Worm (Caenorhabditis elegans) whole organism, L4 larva: ENCODE measurements around the gene str-52.

ENCODE experiments used
- F44E2.7 ChIP-seq: fragments of 200-800 bp; sonication (Bioruptor generic); IDR thresholded peaks from 2 replicates; pipeline ENCODE4 v2.1.2; 2022; ENCODE audit warnings: missing genetic modification characterization, missing compliant biosample characterization
- T20F7.1 ChIP-seq: fragments of 200-800 bp; sonication (Bioruptor generic); optimal IDR thresholded peaks from 2 replicates; lab custom pipeline; 2018; ENCODE audit warnings: mild to moderate bottlenecking, missing genetic modification characterization, missing compliant biosample characterization
- T26A8.4 ChIP-seq: fragments of 200-800 bp; sonication (Bioruptor generic); IDR thresholded peaks from 2 replicates; pipeline ENCODE4 v1.3.6; 2022; ENCODE audit warnings: missing genetic modification characterization, missing compliant biosample characterization
- Y75B8A.6 ChIP-seq: fragments of 200-800 bp; sonication (Bioruptor generic); IDR thresholded peaks from 2 replicates; pipeline ENCODE4 v1.3.6; 2022; ENCODE audit warnings: missing genetic modification reagents, missing genetic modification characterization, missing compliant biosample characterization
- ZK337.2 ChIP-seq: fragments of 200-800 bp; sonication (Bioruptor generic); IDR thresholded peaks from 2 replicates; pipeline ENCODE4 v1.3.6; 2022; ENCODE audit warnings: missing genetic modification reagents, missing genetic modification characterization, missing compliant biosample characterization
- aha-1 ChIP-seq: fragments of 150-350 bp; peaks from one replicate; lab custom pipeline; 2014; ENCODE audit warnings: missing biosample characterization, missing genetic modification characterization
- ama-1 ChIP-seq: fragments of 150-350 bp; optimal IDR thresholded peaks from 2 replicates; lab custom pipeline; 2014; ENCODE audit warnings: inconsistent platforms, mixed read lengths
- ceh-20 ChIP-seq: fragments of 200-800 bp; sonication (Bioruptor generic); IDR thresholded peaks from 2 replicates; pipeline ENCODE4 v1.3.6; 2022; ENCODE audit warnings: missing genetic modification reagents, missing genetic modification characterization, missing compliant biosample characterization
- ceh-28 ChIP-seq: fragments of 150-350 bp; optimal IDR thresholded peaks from 2 replicates; lab custom pipeline; 2014; ENCODE audit warnings: missing biosample characterization, missing genetic modification reagents, missing genetic modification characterization
- ceh-44 ChIP-seq: fragments of 200-800 bp; sonication (Bioruptor generic); IDR thresholded peaks from 2 replicates; pipeline ENCODE4 v1.3.6; 2022; ENCODE audit warnings: missing genetic modification reagents, missing genetic modification characterization, missing compliant biosample characterization
- ceh-82 ChIP-seq: sonication (generic microtip); optimal IDR thresholded peaks from 2 replicates; lab custom pipeline; 2017; ENCODE audit warnings: missing biosample characterization, missing genetic modification characterization
- daf-16 ChIP-seq, 3 experiments: sonication (generic microtip); optimal IDR thresholded peaks; 2 replicates each; lab custom pipeline; 2016 to 2017; ENCODE audit warnings: missing genetic modification characterization in 3 of 3, missing genetic modification reagents in 3 of 3, mild to moderate bottlenecking in 2 of 3, missing compliant biosample characterization in 2 of 3, missing biosample characterization in 1 of 3, moderate library complexity in 1 of 3
- dpl-1 ChIP-seq: fragments of 150-350 bp; optimal IDR thresholded peaks from 2 replicates; lab custom pipeline; 2014; ENCODE audit warnings: missing biosample characterization, missing genetic modification reagents, missing genetic modification characterization
- duxl-1 ChIP-seq: sonication (generic microtip); optimal IDR thresholded peaks from 2 replicates; lab custom pipeline; 2016; ENCODE audit warnings: mild to moderate bottlenecking, missing genetic modification characterization, moderate library complexity, missing compliant biosample characterization; ENCODE audit not compliant: poor library complexity
- dve-1 ChIP-seq: sonication (generic microtip); optimal IDR thresholded peaks from 2 replicates; lab custom pipeline; 2017; ENCODE audit warnings: antibody characterized with exemption, mild to moderate bottlenecking, missing genetic modification characterization, missing compliant biosample characterization; ENCODE audit not compliant: insufficient read depth
- fkh-10 ChIP-seq: fragments of 150-350 bp; optimal IDR thresholded peaks from 2 replicates; lab custom pipeline; 2014; ENCODE audit warnings: missing biosample characterization, missing genetic modification reagents, missing genetic modification characterization
- fos-1 ChIP-seq: fragments of 150-350 bp; optimal IDR thresholded peaks from 2 replicates; lab custom pipeline; 2014; ENCODE audit warnings: missing biosample characterization, missing genetic modification characterization
- hif-1 ChIP-seq, 2 experiments: sonication (generic microtip); optimal IDR thresholded peaks; 2 replicates each; lab custom pipeline; 2016 to 2017; ENCODE audit warnings: missing compliant biosample characterization in 2 of 2, missing genetic modification characterization in 2 of 2, missing genetic modification reagents in 2 of 2, missing genotype in 2 of 2, mild to moderate bottlenecking in 1 of 2
- hlh-11 ChIP-seq: fragments of 200-800 bp; sonication (Bioruptor generic); optimal IDR thresholded peaks from 2 replicates; lab custom pipeline; 2018; ENCODE audit warnings: mild to moderate bottlenecking, missing genetic modification characterization, missing compliant biosample characterization
- lim-7 ChIP-seq: fragments of 200-800 bp; sonication (Bioruptor generic); IDR thresholded peaks from 2 replicates; pipeline ENCODE4 v1.3.6; 2022; ENCODE audit warnings: missing genetic modification characterization, missing compliant biosample characterization
- lin-1 ChIP-seq: fragments of 200-800 bp; sonication (Bioruptor generic); IDR thresholded peaks from 2 replicates; pipeline ENCODE4 v1.3.6; 2022; ENCODE audit warnings: missing genetic modification reagents, missing genetic modification characterization, missing compliant biosample characterization
- lir-3 ChIP-seq: sonication (generic microtip); optimal IDR thresholded peaks from 2 replicates; lab custom pipeline; 2016; ENCODE audit warnings: mild to moderate bottlenecking, missing genetic modification characterization, missing compliant biosample characterization
- lsy-2 ChIP-seq, 2 experiments: fragments of 150-350 bp in 1 of 2; sonication (generic microtip) in 1 of 2; optimal IDR thresholded peaks; 2 replicates each; lab custom pipeline; 2014 to 2017; ENCODE audit warnings: missing biosample characterization in 2 of 2, missing genetic modification characterization in 2 of 2
- madf-5 ChIP-seq, 2 experiments: fragments of 200-800 bp; sonication (Bioruptor generic); IDR thresholded peaks; 2 replicates each; pipeline ENCODE4 v1.3.6; 2022; ENCODE audit warnings: missing compliant biosample characterization in 2 of 2, missing genetic modification characterization in 2 of 2
- madf-9 ChIP-seq: fragments of 200-800 bp; sonication (Bioruptor generic); conservative IDR thresholded peaks from 2 replicates; pipeline ENCODE4 v1.3.6; 2022; ENCODE audit warnings: missing genetic modification reagents, missing genetic modification characterization, missing compliant biosample characterization
- mep-1 ChIP-seq: fragments of 150-350 bp; sonication (generic microtip); optimal IDR thresholded peaks from 3 replicates; lab custom pipeline; 2014; ENCODE audit warnings: missing biosample characterization, missing genetic modification characterization
- nhr-102 ChIP-seq: sonication (generic microtip); optimal IDR thresholded peaks from 2 replicates; lab custom pipeline; 2016; ENCODE audit warnings: mild to moderate bottlenecking, missing genetic modification characterization, moderate library complexity, missing compliant biosample characterization
- nhr-11 ChIP-seq: fragments of 150-350 bp; optimal IDR thresholded peaks from 2 replicates; lab custom pipeline; 2014; ENCODE audit warnings: missing biosample characterization, missing genetic modification characterization
- nhr-237 ChIP-seq: sonication (generic microtip); optimal IDR thresholded peaks from 2 replicates; lab custom pipeline; 2017; ENCODE audit warnings: missing biosample characterization, missing genetic modification characterization
- nhr-42 ChIP-seq: fragments of 200-800 bp; sonication (Bioruptor generic); IDR thresholded peaks from 2 replicates; pipeline ENCODE4 v1.3.6; 2022; ENCODE audit warnings: missing genetic modification characterization, missing compliant biosample characterization
- nhr-48 ChIP-seq: sonication (generic microtip); optimal IDR thresholded peaks from 2 replicates; lab custom pipeline; 2016; ENCODE audit warnings: mild to moderate bottlenecking, missing genetic modification characterization, missing compliant biosample characterization
- nhr-77 ChIP-seq: fragments of 150-350 bp; optimal IDR thresholded peaks from 2 replicates; lab custom pipeline; 2014; ENCODE audit warnings: missing biosample characterization, missing genetic modification characterization
- set-16 ChIP-seq: fragments of 200-800 bp; sonication (Bioruptor generic); IDR thresholded peaks from 2 replicates; pipeline ENCODE4 v1.3.6; 2022; ENCODE audit warnings: missing genetic modification reagents, missing genetic modification characterization, missing compliant biosample characterization
- skn-1 ChIP-seq: fragments of 150-350 bp; optimal IDR thresholded peaks from 2 replicates; lab custom pipeline; 2014; ENCODE audit warnings: missing biosample characterization, missing genetic modification characterization
- snpc-1.2 ChIP-seq: fragments of 200-800 bp; sonication (Bioruptor generic); IDR thresholded peaks from 2 replicates; pipeline ENCODE4 v1.3.6; 2022; ENCODE audit warnings: missing genetic modification reagents, missing genetic modification characterization, missing compliant biosample characterization
- unc-130 ChIP-seq: sonication (generic microtip); optimal IDR thresholded peaks from 2 replicates; lab custom pipeline; 2016; ENCODE audit warnings: missing genetic modification reagents, missing genetic modification characterization, missing compliant biosample characterization
- unc-39 ChIP-seq: sonication (generic microtip); optimal IDR thresholded peaks from 2 replicates; lab custom pipeline; 2017; ENCODE audit warnings: missing biosample characterization, missing genetic modification characterization
- unc-62 ChIP-seq, 3 experiments: fragments of 150-350 bp in 1 of 3; sonication (generic microtip); optimal IDR thresholded peaks in 2 of 3; peaks in 1 of 3; 1 replicate in 1 of 3; 2 replicates in 2 of 3; lab custom pipeline; 2014 to 2017; ENCODE audit warnings: missing biosample characterization in 3 of 3, missing genetic modification characterization in 3 of 3, missing genetic modification reagents in 3 of 3, missing genotype in 1 of 3
- vab-7 ChIP-seq: fragments of 200-800 bp; sonication (Bioruptor generic); IDR thresholded peaks from 2 replicates; pipeline ENCODE4 v1.3.6; 2022; ENCODE audit warnings: missing genetic modification reagents, missing genetic modification characterization, missing compliant biosample characterization
- zag-1 ChIP-seq: fragments of 150-350 bp; optimal IDR thresholded peaks from 2 replicates; lab custom pipeline; 2014; ENCODE audit warnings: missing biosample characterization, missing genetic modification characterization
- zfp-2 ChIP-seq: sonication (generic microtip); optimal IDR thresholded peaks from 2 replicates; lab custom pipeline; 2016; ENCODE audit warnings: mild to moderate bottlenecking, missing genetic modification characterization, missing compliant biosample characterization
- zip-2 ChIP-seq: fragments of 150-350 bp; optimal IDR thresholded peaks from 2 replicates; lab custom pipeline; 2014; ENCODE audit warnings: missing biosample characterization, missing genetic modification characterization
- ztf-11 ChIP-seq: fragments of 150-350 bp; optimal IDR thresholded peaks from 2 replicates; lab custom pipeline; 2014; ENCODE audit warnings: missing biosample characterization, missing genetic modification characterization

Gene str-52

ce11 chrV:2177307-2177764, 31.4 kb upstream of the str-52 start, which contains the start of gene srbc-17:
TSS of gene srbc-17 (plus strand) at chrV:2177714.
- TF ChIP-seq ceh-28 (tag; lab: Kevin White, UChicago) (no peak), unc-62 (GFP tag; optimal IDR thresholded peaks at IDR 0.05 in 1 of 2; lab: Kevin White, UChicago) (peak in 1 of 2 experiments; percentile 94), unc-62 (tag; optimal IDR thresholded peaks at IDR 0.05; lab: Kevin White, UChicago) (no peak), T26A8.4 (GFP tag; lab: Robert Waterston, UW) (no peak)

- no peak for TF ChIP-seq vab-7 (GFP tag; lab: Robert Waterston, UW)
- no peak for TF ChIP-seq nhr-48
- TF ChIP-seq lsy-2 (tag; optimal IDR thresholded peaks at IDR 0.05; lab: Kevin White, UChicago) = no peak
- no peak for TF ChIP-seq unc-130 (GFP tag; lab: Kevin White, UChicago)
- TF ChIP-seq aha-1 (tag; lab: Kevin White, UChicago) = no peak
- no peak for TF ChIP-seq ztf-11 (tag; lab: Kevin White, UChicago)
- TF ChIP-seq lim-7 (GFP tag; lab: Robert Waterston, UW) = no peak
- TF ChIP-seq Y75B8A.6 (GFP tag; lab: Robert Waterston, UW) = no peak
- no peak for TF ChIP-seq T20F7.1 (GFP tag; lab: Kevin White, UChicago)
Measured at ce11 chrV:2175242-2175641, 29.3 kb upstream of the str-52 start, which contains the start of gene C45H4.18. TSS of gene C45H4.18 (plus strand) at chrV:2175542.

ce11 chrV:2174465-2174864, 28.5 kb upstream of the str-52 start:
- no peak for TF ChIP-seq ZK337.2 (GFP tag; lab: Robert Waterston, UW)
- TF ChIP-seq T20F7.1 (GFP tag; lab: Kevin White, UChicago) = no peak
- no peak for TF ChIP-seq set-16 (GFP tag; lab: Robert Waterston, UW)
- TF ChIP-seq unc-39 (tag; lab: Kevin White, UChicago) = no peak
- TF ChIP-seq lir-3 (tag; lab: Kevin White, UChicago) = no peak
- TF ChIP-seq dpl-1 (GFP tag; lab: Kevin White, UChicago) = no peak
- no peak for TF ChIP-seq ama-1 (lab: Kevin White, UChicago)
- no peak for TF ChIP-seq zip-2
- TF ChIP-seq unc-62 (GFP tag; optimal IDR thresholded peaks at IDR 0.05 in 1 of 2; lab: Kevin White, UChicago) = no peak
- no peak for TF ChIP-seq unc-62 (tag; optimal IDR thresholded peaks at IDR 0.05; lab: Kevin White, UChicago)
- TF ChIP-seq, all 104 proteins: peak for 0

ce11 chrV:2166679-2167078, 20.7 kb upstream of the str-52 start, which contains the start of gene srbc-19:
TSS of gene srbc-19 (minus strand) at chrV:2166779.
- TF ChIP-seq ceh-44 = no peak
- no peak for TF ChIP-seq madf-5 (GFP tag; IDR thresholded peaks at IDR 0.05; lab: Robert Waterston, UW)
- TF ChIP-seq fos-1 (tag; lab: Kevin White, UChicago) = no peak
- no peak for TF ChIP-seq nhr-42 (GFP tag; lab: Robert Waterston, UW)
- TF ChIP-seq ceh-82 (tag; lab: Kevin White, UChicago) = no peak
- no peak for TF ChIP-seq nhr-77 (tag; lab: Kevin White, UChicago)
- no peak for TF ChIP-seq lim-7 (GFP tag; lab: Robert Waterston, UW)
- no peak for TF ChIP-seq ztf-11 (tag; lab: Kevin White, UChicago)
- TF ChIP-seq lir-3 (tag; lab: Kevin White, UChicago) = no peak
- no peak for TF ChIP-seq nhr-102 (tag; lab: Kevin White, UChicago)
- no peak for TF ChIP-seq ceh-20
- TF ChIP-seq zfp-2 (tag; lab: Kevin White, UChicago) = no peak

ce11 chrV:2163735-2164134, 17.8 kb upstream of the str-52 start, which contains the start of gene str-255:
TSS of gene str-255 (minus strand) at chrV:2163835.
- no peak for TF ChIP-seq hlh-11 (tag; lab: Kevin White, UChicago)
- no peak for TF ChIP-seq unc-39 (tag; lab: Kevin White, UChicago)
- no peak for TF ChIP-seq zag-1 (tag; lab: Kevin White, UChicago)
- TF ChIP-seq daf-16 (GFP tag; optimal IDR thresholded peaks at IDR 0.05; lab: Kevin White, UChicago) = no peak
- no peak for TF ChIP-seq daf-16 (tag; optimal IDR thresholded peaks at IDR 0.05; lab: Kevin White, UChicago)
- no peak for TF ChIP-seq dve-1
- TF ChIP-seq nhr-11 (tag; lab: Kevin White, UChicago) = no peak
- no peak for TF ChIP-seq nhr-237 (tag; lab: Kevin White, UChicago)
- no peak for TF ChIP-seq zip-2
- no peak for TF ChIP-seq madf-9
- no peak for TF ChIP-seq skn-1
- TF ChIP-seq F44E2.7 = no peak
- no peak for TF ChIP-seq nhr-42 (GFP tag; lab: Robert Waterston, UW)
- TF ChIP-seq snpc-1.2 (GFP tag; lab: Robert Waterston, UW) = no peak
- TF ChIP-seq mep-1 (tag; lab: Kevin White, UChicago) = no peak
- no peak for TF ChIP-seq duxl-1 (tag; lab: Kevin White, UChicago)
- no peak for TF ChIP-seq lin-1
- TF ChIP-seq hif-1 (tag; optimal IDR thresholded peaks at IDR 0.05; lab: Kevin White, UChicago) = no peak
- no peak for TF ChIP-seq fkh-10 (GFP tag; lab: Kevin White, UChicago)
